Fruit fly (Drosophila melanogaster): ENCODE measurements around the gene CG11313.

DNA sequence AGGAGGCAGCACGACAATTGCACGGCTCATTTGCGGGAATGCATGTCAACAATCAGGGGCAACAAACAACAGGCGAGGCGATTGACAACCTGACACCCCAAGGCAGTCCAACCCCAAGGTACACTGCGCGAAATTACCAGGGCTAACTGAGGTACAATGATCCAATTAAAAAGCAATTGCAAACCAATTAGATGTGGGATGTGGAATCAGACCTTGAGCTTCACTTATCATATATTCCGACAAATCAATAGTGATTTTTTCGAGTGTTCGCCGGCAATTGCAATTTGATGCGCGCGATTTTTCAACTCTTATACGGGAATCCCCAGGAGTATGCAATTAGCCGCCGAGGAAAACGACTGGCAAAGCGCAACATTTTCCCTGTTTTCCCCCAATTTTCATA lies 16.1 kb upstream of the CG11313 start:
- TF ChIP-seq tj (GFP tag; optimal IDR thresholded peaks at IDR 0.05) (no peak), CG12768 (GFP tag; optimal IDR thresholded peaks at IDR 0.05) (no peak), CG7101 (tag; optimal IDR thresholded peaks at IDR 0.05) (no peak), Mnt (GFP tag; optimal IDR thresholded peaks at IDR 0.05) (no peak), kay (GFP tag; ENCODE audit: borderline replicate concordance) (no peak), bab1 (GFP tag; optimal IDR thresholded peaks at IDR 0.05) (no peak), Clk (GFP tag; optimal IDR thresholded peaks at IDR 0.05) (no peak)
